Fruit fly (Drosophila melanogaster) whole organism, embryonic: ENCODE measurements around the gene sima.

Experiments used
- Blimp-1 ChIP-seq: fragments of 200-800 bp; sonication (Bioruptor generic); optimal IDR thresholded peaks from 3 replicates; lab custom pipeline; 2018; ENCODE audit warnings: missing biosample characterization, missing genetic modification characterization, mild to moderate bottlenecking, moderate library complexity, missing genetic modification reagents
- CG10565 ChIP-seq: fragments of 200-800 bp; sonication (Bioruptor generic); optimal IDR thresholded peaks from 3 replicates; lab custom pipeline; 2016; ENCODE audit warnings: missing biosample characterization, mild to moderate bottlenecking, missing genetic modification characterization
- CG12155 ChIP-seq: fragments of 200-800 bp; sonication (Bioruptor generic); optimal IDR thresholded peaks from 3 replicates; lab custom pipeline; 2016; ENCODE audit warnings: missing biosample characterization, missing genetic modification characterization
- CG13775 ChIP-seq: fragments of 200-800 bp; sonication (Bioruptor generic); optimal IDR thresholded peaks from 3 replicates; lab custom pipeline; 2017; ENCODE audit warnings: missing biosample characterization, mild to moderate bottlenecking, missing genetic modification characterization
- CG14050 ChIP-seq: fragments of 200-800 bp; sonication (Bioruptor generic); IDR thresholded peaks from 3 replicates; pipeline ENCODE4 v1.3.6; 2022; ENCODE audit warnings: missing biosample characterization, missing genetic modification characterization
- CG1647 ChIP-seq: fragments of 200-800 bp; sonication (Bioruptor generic); optimal IDR thresholded peaks from 3 replicates; lab custom pipeline; 2016; ENCODE audit warnings: missing biosample characterization, missing genetic modification characterization
- CG16813 ChIP-seq: fragments of 200-800 bp; sonication (Bioruptor generic); IDR thresholded peaks from 3 replicates; pipeline ENCODE4 v1.3.6; 2022; ENCODE audit warnings: missing biosample characterization, missing genetic modification characterization; ENCODE audit not compliant: partially characterized antibody
- CG2116 ChIP-seq: fragments of 200-800 bp; sonication (Bioruptor generic); optimal IDR thresholded peaks from 3 replicates; lab custom pipeline; 2018; ENCODE audit warnings: missing biosample characterization, mild to moderate bottlenecking, missing genetic modification characterization
- CG31365 ChIP-seq: fragments of 200-800 bp; sonication (Bioruptor generic); optimal IDR thresholded peaks from 2 replicates; lab custom pipeline; 2018; ENCODE audit warnings: missing biosample characterization, mild to moderate bottlenecking, missing genetic modification characterization
- CG34422 ChIP-seq: fragments of 200-800 bp; sonication (Bioruptor generic); IDR thresholded peaks from 3 replicates; pipeline ENCODE4 v1.3.6; 2022; ENCODE audit warnings: missing biosample characterization, missing genetic modification characterization
- CG4617 ChIP-seq: fragments of 200-800 bp; sonication (Bioruptor generic); optimal IDR thresholded peaks from 3 replicates; lab custom pipeline; 2016; ENCODE audit warnings: missing biosample characterization, missing genetic modification characterization, borderline replicate concordance
- CG5180 ChIP-seq: fragments of 200-800 bp; sonication (Bioruptor generic); optimal IDR thresholded peaks from 3 replicates; lab custom pipeline; 2017; ENCODE audit warnings: missing biosample characterization, missing genetic modification characterization, mild to moderate bottlenecking, moderate library complexity, missing genetic modification reagents
- CG6683 ChIP-seq: fragments of 200-800 bp; sonication (Bioruptor generic); optimal IDR thresholded peaks from 2 replicates; lab custom pipeline; 2017; ENCODE audit warnings: missing biosample characterization, mild to moderate bottlenecking, missing genetic modification characterization, missing genetic modification reagents
- CG7745 ChIP-seq: fragments of 200-800 bp; sonication (Bioruptor generic); optimal IDR thresholded peaks from 2 replicates; lab custom pipeline; 2018; ENCODE audit warnings: missing biosample characterization, mild to moderate bottlenecking, missing genetic modification characterization, moderate library complexity
- CG8089 ChIP-seq: fragments of 200-800 bp; sonication (Bioruptor generic); optimal IDR thresholded peaks from 3 replicates; lab custom pipeline; 2016; ENCODE audit warnings: missing biosample characterization, missing genetic modification characterization
- CG8281 ChIP-seq: fragments of 200-800 bp; sonication (Bioruptor generic); optimal IDR thresholded peaks from 2 replicates; lab custom pipeline; 2018; ENCODE audit warnings: missing biosample characterization, mild to moderate bottlenecking, missing genetic modification characterization, moderate library complexity
- Dek ChIP-seq: fragments of 200-800 bp; sonication (Bioruptor generic); optimal IDR thresholded peaks from 3 replicates; lab custom pipeline; 2019; ENCODE audit warnings: missing biosample characterization, mild to moderate bottlenecking, missing genetic modification characterization, moderate library complexity
- E2f2 ChIP-seq: fragments of 200-800 bp; sonication (Bioruptor generic); IDR thresholded peaks from 2 replicates; pipeline ENCODE4 v1.3.6; 2022; ENCODE audit warnings: missing biosample characterization, missing genetic modification characterization
- HLHmδ ChIP-seq: fragments of 200-800 bp; sonication (Bioruptor generic); optimal IDR thresholded peaks from 2 replicates; lab custom pipeline; 2018; ENCODE audit warnings: missing biosample characterization, mild to moderate bottlenecking, missing genetic modification characterization, moderate library complexity
- HmgD ChIP-seq: fragments of 200-800 bp; sonication (Bioruptor generic); optimal IDR thresholded peaks from 3 replicates; lab custom pipeline; 2016; ENCODE audit warnings: missing biosample characterization, missing genetic modification characterization
- Hr78 ChIP-seq, 2 experiments: fragments of 200-800 bp in 1 of 2; fragments of >200 bp in 1 of 2; sonication (Bioruptor generic) in 1 of 2; optimal IDR thresholded peaks; 2 replicates each; lab custom pipeline; 2017 to 2019; ENCODE audit warnings: missing biosample characterization in 2 of 2, missing genetic modification characterization in 2 of 2, mild to moderate bottlenecking in 1 of 2, moderate library complexity in 1 of 2
- Hsf ChIP-seq: fragments of 200-800 bp; sonication (Bioruptor generic); optimal IDR thresholded peaks from 3 replicates; lab custom pipeline; 2016; ENCODE audit warnings: missing biosample characterization, missing genetic modification characterization
- Kr ChIP-seq: fragments of 200-800 bp; sonication (Bioruptor generic); optimal IDR thresholded peaks from 2 replicates; lab custom pipeline; 2017; ENCODE audit warnings: missing biosample characterization, mild to moderate bottlenecking, missing genetic modification characterization
- NK7.1 ChIP-seq: fragments of 200-800 bp; sonication (Bioruptor generic); optimal IDR thresholded peaks from 3 replicates; lab custom pipeline; 2016; ENCODE audit warnings: missing biosample characterization, missing genetic modification characterization
- Oli ChIP-seq: fragments of 200-800 bp; sonication (Bioruptor generic); optimal IDR thresholded peaks from 2 replicates; lab custom pipeline; 2018; ENCODE audit warnings: missing biosample characterization, mild to moderate bottlenecking, missing genetic modification characterization, moderate library complexity
- Scr ChIP-seq: fragments of 200-800 bp; sonication (Bioruptor generic); IDR thresholded peaks from 2 replicates; pipeline ENCODE4 v1.3.6; 2022; ENCODE audit warnings: missing biosample characterization, missing genetic modification characterization; ENCODE audit not compliant: partially characterized antibody
- Six4 ChIP-seq: fragments of 200-800 bp; sonication (Bioruptor generic); optimal IDR thresholded peaks from 2 replicates; lab custom pipeline; 2016; ENCODE audit warnings: missing biosample characterization, missing genetic modification characterization
- Taf1 ChIP-seq: fragments of 200-800 bp; sonication (Bioruptor generic); IDR thresholded peaks from 2 replicates; pipeline ENCODE4 v1.3.6; 2022; ENCODE audit warnings: missing biosample characterization, missing genetic modification characterization
- ara ChIP-seq: fragments of 200-800 bp; sonication (Bioruptor generic); IDR thresholded peaks from 2 replicates; pipeline ENCODE4 v1.3.6; 2022; ENCODE audit warnings: missing biosample characterization, missing genetic modification characterization
- bcd ChIP-seq: fragments of 200-800 bp; sonication (Bioruptor generic); optimal IDR thresholded peaks from 2 replicates; lab custom pipeline; 2017; ENCODE audit warnings: missing biosample characterization, mild to moderate bottlenecking, missing genetic modification characterization
- bowl ChIP-seq: fragments of 200-800 bp; sonication (Bioruptor generic); IDR thresholded peaks from 2 replicates; pipeline ENCODE4 v1.3.6; 2022; ENCODE audit warnings: missing biosample characterization, missing genetic modification characterization
- bsh ChIP-seq, 2 experiments: fragments of 200-800 bp; sonication (Bioruptor generic); optimal IDR thresholded peaks; 2 replicates each; lab custom pipeline; 2017 to 2018; ENCODE audit warnings: mild to moderate bottlenecking in 2 of 2, missing biosample characterization in 2 of 2, missing genetic modification characterization in 2 of 2, moderate library complexity in 1 of 2
- cad ChIP-seq: fragments of >200 bp; optimal IDR thresholded peaks from 2 replicates; lab custom pipeline; 2017; ENCODE audit warnings: missing biosample characterization, missing genetic modification characterization
- chn ChIP-seq: fragments of 200-800 bp; sonication (Bioruptor generic); optimal IDR thresholded peaks from 2 replicates; lab custom pipeline; 2016; ENCODE audit warnings: missing biosample characterization, missing genetic modification characterization
- ci ChIP-seq: fragments of 200-800 bp; sonication (Bioruptor generic); IDR thresholded peaks from 3 replicates; pipeline ENCODE4 v1.3.6; 2022; ENCODE audit warnings: missing biosample characterization, missing genetic modification characterization
- esg ChIP-seq: fragments of 200-800 bp; sonication (Bioruptor generic); conservative IDR thresholded peaks from 2 replicates; pipeline ENCODE4 v1.3.6; 2022; ENCODE audit warnings: missing biosample characterization, missing genetic modification characterization
- ftz-f1 ChIP-seq: fragments of 200-800 bp; sonication (Bioruptor generic); optimal IDR thresholded peaks from 2 replicates; lab custom pipeline; 2016; ENCODE audit warnings: missing biosample characterization, missing genetic modification characterization
- gem ChIP-seq: fragments of 200-800 bp; sonication (Bioruptor generic); optimal IDR thresholded peaks from 2 replicates; lab custom pipeline; 2019; ENCODE audit warnings: missing biosample characterization, mild to moderate bottlenecking, missing genetic modification characterization, moderate library complexity
- gt ChIP-seq: fragments of 200-800 bp; sonication (Bioruptor generic); IDR thresholded peaks from 2 replicates; pipeline ENCODE4 v1.3.6; 2022; ENCODE audit warnings: missing biosample characterization, missing genetic modification characterization
- insv ChIP-seq, 2 experiments: fragments of 200-800 bp; sonication (Bioruptor generic); optimal IDR thresholded peaks; 3 replicates each; lab custom pipeline; 2016 to 2018; ENCODE audit warnings: missing biosample characterization in 2 of 2, missing genetic modification characterization in 2 of 2
- klu ChIP-seq: fragments of 200-800 bp; sonication (Bioruptor generic); IDR thresholded peaks from 2 replicates; pipeline ENCODE4 v1.3.6; 2022; ENCODE audit warnings: missing biosample characterization, missing genetic modification characterization
- knrl ChIP-seq: fragments of 200-800 bp; sonication (Bioruptor generic); IDR thresholded peaks from 3 replicates; pipeline ENCODE4 v1.3.6; 2022; ENCODE audit warnings: missing biosample characterization, missing genetic modification characterization; ENCODE audit not compliant: partially characterized antibody
- mirr ChIP-seq: fragments of 200-800 bp; sonication (Bioruptor generic); optimal IDR thresholded peaks from 3 replicates; lab custom pipeline; 2018; ENCODE audit warnings: missing biosample characterization, mild to moderate bottlenecking, missing genetic modification characterization
- pita ChIP-seq: fragments of 200-800 bp; sonication (Bioruptor generic); optimal IDR thresholded peaks from 2 replicates; lab custom pipeline; 2017; ENCODE audit warnings: missing biosample characterization, mild to moderate bottlenecking, missing genetic modification characterization
- pros ChIP-seq: fragments of 200-800 bp; sonication (Bioruptor generic); optimal IDR thresholded peaks from 3 replicates; lab custom pipeline; 2019; ENCODE audit warnings: missing biosample characterization, mild to moderate bottlenecking, missing genetic modification characterization, moderate library complexity
- sens-2 ChIP-seq: fragments of 200-800 bp; sonication (Bioruptor generic); IDR thresholded peaks from 2 replicates; pipeline ENCODE4 v1.3.6; 2022; ENCODE audit warnings: missing biosample characterization, missing genetic modification characterization
- sob ChIP-seq: fragments of 200-800 bp; sonication (Bioruptor generic); IDR thresholded peaks from 2 replicates; pipeline ENCODE4 v1.3.6; 2022; ENCODE audit warnings: missing biosample characterization, missing genetic modification characterization
- sqz ChIP-seq: fragments of 200-800 bp; sonication (Bioruptor generic); optimal IDR thresholded peaks from 3 replicates; lab custom pipeline; 2018; ENCODE audit warnings: missing biosample characterization, mild to moderate bottlenecking, missing genetic modification characterization
- stwl ChIP-seq: fragments of 200-800 bp; sonication (Bioruptor generic); optimal IDR thresholded peaks from 3 replicates; lab custom pipeline; 2018; ENCODE audit warnings: missing biosample characterization, mild to moderate bottlenecking, missing genetic modification characterization, moderate library complexity
- zf30C ChIP-seq: fragments of 200-800 bp; sonication (Bioruptor generic); optimal IDR thresholded peaks from 3 replicates; lab custom pipeline; 2018; ENCODE audit warnings: missing biosample characterization, mild to moderate bottlenecking, missing genetic modification characterization

Gene sima

DNA sequence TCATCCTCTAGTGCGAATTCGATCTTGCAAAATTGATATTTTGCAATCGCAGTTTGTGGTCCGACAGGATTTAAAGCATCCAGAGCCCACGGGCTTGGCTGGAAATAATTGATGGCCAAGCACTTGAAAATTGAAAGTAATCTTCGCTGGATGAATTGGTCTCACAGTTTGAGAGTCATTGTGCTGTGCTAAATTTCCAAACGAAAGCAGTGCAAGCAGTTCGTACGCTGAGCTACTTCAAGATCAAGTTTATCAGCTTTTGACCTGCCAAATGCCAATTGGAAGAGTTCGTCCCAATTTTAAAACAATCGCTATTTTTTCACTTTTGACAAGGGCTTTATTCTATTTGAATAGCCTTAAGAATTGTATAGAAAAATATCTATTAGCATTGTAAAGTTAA, 95.8 kb downstream of the sima start (continued):
- TF ChIP-seq Taf1 (GFP tag; lab: Robert Waterston, UW), result no peak
- TF ChIP-seq CG14050 (GFP tag; lab: Robert Waterston, UW), result no peak
- peak; percentile 56 for TF ChIP-seq Blimp-1 (GFP tag; lab: Kevin White, UChicago)
- TF ChIP-seq gem, result no peak
- TF ChIP-seq HmgD (GFP tag; lab: Kevin White, UChicago), result peak; percentile 3
- no peak for TF ChIP-seq CG7745 (tag; lab: Kevin White, UChicago)
- 0 out of 3 replicates have a peak, but pooled peaks have one; percentile 9 for TF ChIP-seq ci
- TF ChIP-seq zf30C (GFP tag; lab: Kevin White, UChicago), result no peak
- no peak for TF ChIP-seq sqz
- no peak for TF ChIP-seq bcd (GFP tag; lab: Kevin White, UChicago)
- no peak for TF ChIP-seq pros
- no peak for TF ChIP-seq Six4 (GFP tag; lab: Kevin White, UChicago)
- TF ChIP-seq CG10565 (GFP tag; lab: Kevin White, UChicago), result no peak
- TF ChIP-seq CG12155 (GFP tag; lab: Kevin White, UChicago), result no peak
- no peak for TF ChIP-seq CG13775
- no peak for TF ChIP-seq Dek (tag; lab: Kevin White, UChicago)
- no peak for TF ChIP-seq CG5180 (GFP tag; lab: Kevin White, UChicago)
- TF ChIP-seq ftz-f1 (GFP tag; lab: Kevin White, UChicago), result no peak
- TF ChIP-seq Scr (GFP tag; lab: Robert Waterston, UW), result no peak
- peak in 1 of 2 experiments; percentile 17 for TF ChIP-seq Hr78 (GFP tag; optimal IDR thresholded peaks at IDR 0.05; lab: Kevin White, UChicago)
- TF ChIP-seq CG1647 (GFP tag; lab: Kevin White, UChicago), result no peak
- no peak for TF ChIP-seq Oli
- TF ChIP-seq Kr (GFP tag; lab: Kevin White, UChicago), result no peak
- TF ChIP-seq cad (GFP tag; lab: Kevin White, UChicago), result peak; percentile 75
- no peak for TF ChIP-seq gt
- no peak for TF ChIP-seq CG6683 (GFP tag; lab: Kevin White, UChicago)
- no peak for TF ChIP-seq sens-2 (GFP tag; lab: Robert Waterston, UW)
- no peak for TF ChIP-seq sob (GFP tag; lab: Robert Waterston, UW)
- TF ChIP-seq CG4617 (GFP tag; lab: Kevin White, UChicago), result no peak
- no peak for TF ChIP-seq HLHmδ (GFP tag; lab: Kevin White, UChicago)
- no peak for TF ChIP-seq E2f2 (GFP tag; lab: Robert Waterston, UW)
- TF ChIP-seq chn (GFP tag; lab: Kevin White, UChicago), result no peak
- TF ChIP-seq knrl, result peak; percentile 14; the same call in 1 of the 3 replicates
- TF ChIP-seq stwl (tag; lab: Kevin White, UChicago), result peak; percentile 55
- no peak for TF ChIP-seq CG34422 (GFP tag; lab: Robert Waterston, UW)
- no peak for TF ChIP-seq esg
- no peak for TF ChIP-seq CG8281 (tag; lab: Kevin White, UChicago)
- TF ChIP-seq pita (GFP tag; lab: Kevin White, UChicago), result peak; percentile 12
- peak in 1 of 2 experiments; percentile 71 for TF ChIP-seq insv (GFP tag; optimal IDR thresholded peaks at IDR 0.05; lab: Kevin White, UChicago)
- TF ChIP-seq mirr (GFP tag; lab: Kevin White, UChicago), result no peak
- TF ChIP-seq CG8089, result no peak
- no peak for TF ChIP-seq Hsf
- TF ChIP-seq bowl, result no peak
- peak; percentile 95 for TF ChIP-seq CG31365 (tag; lab: Kevin White, UChicago)
- TF ChIP-seq NK7.1 (GFP tag; lab: Kevin White, UChicago), result no peak
- no peak for TF ChIP-seq klu (GFP tag; lab: Robert Waterston, UW)
- no peak for TF ChIP-seq CG2116 (GFP tag; lab: Kevin White, UChicago)
- TF ChIP-seq ara (GFP tag; lab: Robert Waterston, UW), result no peak
- 0 out of 3 replicates have a peak, but pooled peaks have one; percentile 29 for TF ChIP-seq CG16813
- TF ChIP-seq bsh (GFP tag; optimal IDR thresholded peaks at IDR 0.05; lab: Kevin White, UChicago), result no peak
